Worm (Caenorhabditis elegans) whole organism, young adult: Measurements from ENCODE around the gene Y54G11A.2.

Source experiments
- B0035.1 ChIP-seq: sonication (generic microtip); optimal IDR thresholded peaks from 2 replicates; lab custom pipeline; 2016; ENCODE audit warnings: missing genetic modification characterization, mild to moderate bottlenecking, missing compliant biosample characterization, missing genotype, missing genetic modification reagents
- B0261.1 ChIP-seq: sonication (generic microtip); optimal IDR thresholded peaks from 2 replicates; lab custom pipeline; 2016; ENCODE audit warnings: mild to moderate bottlenecking, missing genetic modification characterization, moderate library complexity, missing compliant biosample characterization
- F57A8.1 ChIP-seq: fragments of 200-800 bp; sonication (Bioruptor generic); optimal IDR thresholded peaks from 2 replicates; lab custom pipeline; 2018; ENCODE audit warnings: mild to moderate bottlenecking, missing genetic modification characterization, moderate library complexity, missing compliant biosample characterization
- F57C9.4 ChIP-seq: sonication (generic microtip); optimal IDR thresholded peaks from 2 replicates; lab custom pipeline; 2017; ENCODE audit warnings: mild to moderate bottlenecking, missing genetic modification characterization, missing compliant biosample characterization
- Y53F4B.3 ChIP-seq: fragments of 200-800 bp; sonication (Bioruptor generic); IDR thresholded peaks from 2 replicates; pipeline ENCODE4 v1.3.6; 2022; ENCODE audit warnings: missing genetic modification reagents, missing genetic modification characterization, missing compliant biosample characterization
- Y67H2A.10 ChIP-seq: fragments of 200-800 bp; sonication (Bioruptor generic); conservative IDR thresholded peaks from 2 replicates; pipeline ENCODE4 v1.3.6; 2022; ENCODE audit warnings: missing genetic modification reagents, missing genetic modification characterization, missing compliant biosample characterization
- Y79H2A.3 ChIP-seq: fragments of 200-800 bp; sonication (Bioruptor generic); conservative IDR thresholded peaks from 2 replicates; pipeline ENCODE4 v1.3.6; 2022; ENCODE audit warnings: missing genetic modification reagents, missing genetic modification characterization, missing compliant biosample characterization
- Y95B8A.8 ChIP-seq: fragments of 200-800 bp; sonication (Bioruptor generic); IDR thresholded peaks from 2 replicates; pipeline ENCODE4 v1.3.6; 2022; ENCODE audit warnings: missing genetic modification reagents, missing genetic modification characterization, missing compliant biosample characterization
- ZK185.1 ChIP-seq: sonication (generic microtip); optimal IDR thresholded peaks from 2 replicates; lab custom pipeline; 2016; ENCODE audit warnings: mild to moderate bottlenecking, missing genetic modification characterization, missing compliant biosample characterization; ENCODE audit not compliant: poor library complexity, severe bottlenecking
- akir-1 ChIP-seq: fragments of 200-800 bp; sonication (Bioruptor generic); optimal IDR thresholded peaks from 2 replicates; lab custom pipeline; 2018; ENCODE audit warnings: mild to moderate bottlenecking, missing genetic modification characterization, moderate library complexity, missing compliant biosample characterization
- atf-7 ChIP-seq: sonication (generic microtip); optimal IDR thresholded peaks from 2 replicates; lab custom pipeline; 2017; ENCODE audit warnings: mild to moderate bottlenecking, missing genetic modification characterization, missing compliant biosample characterization
- athp-1 ChIP-seq: sonication (generic microtip); optimal IDR thresholded peaks from 2 replicates; lab custom pipeline; 2017; ENCODE audit warnings: mild to moderate bottlenecking, missing genetic modification characterization, missing compliant biosample characterization
- attf-3 ChIP-seq: fragments of 200-800 bp; sonication (Bioruptor generic); conservative IDR thresholded peaks from 2 replicates; pipeline ENCODE4 v1.3.6; 2022; ENCODE audit warnings: missing genetic modification reagents, missing genetic modification characterization, missing compliant biosample characterization
- cebp-1 ChIP-seq, 2 experiments: fragments of 200-800 bp in 1 of 2; sonication (Bioruptor generic) in 1 of 2; sonication (generic microtip) in 1 of 2; IDR thresholded peaks in 1 of 2; optimal IDR thresholded peaks in 1 of 2; 2 replicates each; pipeline versions ENCODE4 v1.3.6 to Lab custom; 2017 to 2022; ENCODE audit warnings: missing compliant biosample characterization in 2 of 2, missing genetic modification characterization in 2 of 2, mild to moderate bottlenecking in 1 of 2, missing genetic modification reagents in 1 of 2, moderate library complexity in 1 of 2
- ceh-100 ChIP-seq: fragments of 200-800 bp; sonication (Bioruptor generic); IDR thresholded peaks from 2 replicates; pipeline ENCODE4 v1.3.6; 2022; ENCODE audit warnings: missing genetic modification reagents, missing genetic modification characterization, missing compliant biosample characterization
- chd-7 ChIP-seq: sonication (generic microtip); optimal IDR thresholded peaks from 2 replicates; lab custom pipeline; 2016; ENCODE audit warnings: mild to moderate bottlenecking, missing genetic modification characterization, moderate library complexity, missing compliant biosample characterization
- dox-1 ChIP-seq: fragments of 200-800 bp; sonication (Bioruptor generic); IDR thresholded peaks from 2 replicates; pipeline ENCODE4 v1.3.6; 2022; ENCODE audit warnings: missing genetic modification reagents, missing genetic modification characterization, missing compliant biosample characterization
- egrh-3 ChIP-seq: fragments of 200-800 bp; sonication (Bioruptor generic); IDR thresholded peaks from 2 replicates; pipeline ENCODE4 v1.3.6; 2022; ENCODE audit warnings: missing genetic modification reagents, missing genetic modification characterization, missing compliant biosample characterization
- ekl-4 ChIP-seq: fragments of 200-800 bp; sonication (Bioruptor generic); IDR thresholded peaks from 2 replicates; pipeline ENCODE4 v1.3.6; 2022; ENCODE audit warnings: missing genetic modification reagents, missing genetic modification characterization, missing compliant biosample characterization
- ets-4 ChIP-seq: fragments of 200-800 bp; sonication (Bioruptor generic); optimal IDR thresholded peaks from 2 replicates; lab custom pipeline; 2018; ENCODE audit warnings: mild to moderate bottlenecking, missing genetic modification characterization, missing compliant biosample characterization
- hlh-26 ChIP-seq: fragments of 200-800 bp; sonication (Bioruptor generic); conservative IDR thresholded peaks from 2 replicates; pipeline ENCODE4 v1.3.6; 2022; ENCODE audit warnings: missing genetic modification reagents, missing genetic modification characterization, missing compliant biosample characterization
- hmg-1.2 ChIP-seq: fragments of 200-800 bp; sonication (Bioruptor generic); IDR thresholded peaks from 2 replicates; pipeline ENCODE4 v1.3.6; 2022; ENCODE audit warnings: missing genetic modification reagents, missing genetic modification characterization, missing compliant biosample characterization
- hmg-20 ChIP-seq: fragments of 200-800 bp; sonication (Bioruptor generic); IDR thresholded peaks from 2 replicates; pipeline ENCODE4 v1.3.6; 2022; ENCODE audit warnings: missing genetic modification reagents, missing genetic modification characterization, missing compliant biosample characterization
- lag-1 ChIP-seq: fragments of 200-800 bp; sonication (Bioruptor generic); IDR thresholded peaks from 2 replicates; pipeline ENCODE4 v1.3.6; 2022; ENCODE audit warnings: missing genetic modification reagents, missing genetic modification characterization, missing compliant biosample characterization
- let-526 ChIP-seq: fragments of 200-800 bp; sonication (Bioruptor generic); IDR thresholded peaks from 2 replicates; pipeline ENCODE4 v1.3.6; 2022; ENCODE audit warnings: missing genetic modification reagents, missing genetic modification characterization, missing compliant biosample characterization
- let-607 ChIP-seq, 2 experiments: fragments of 200-800 bp in 1 of 2; sonication (Bioruptor generic) in 1 of 2; sonication (generic microtip) in 1 of 2; optimal IDR thresholded peaks; 2 replicates each; lab custom pipeline; 2016 to 2018; ENCODE audit warnings: mild to moderate bottlenecking in 2 of 2, missing compliant biosample characterization in 2 of 2, missing genetic modification characterization in 2 of 2, moderate library complexity in 2 of 2, missing genotype in 1 of 2
- lin-26 ChIP-seq: fragments of 200-800 bp; sonication (Bioruptor generic); IDR thresholded peaks from 2 replicates; pipeline ENCODE4 v1.3.6; 2022; ENCODE audit warnings: missing genetic modification reagents, missing genetic modification characterization, missing compliant biosample characterization
- lin-35 ChIP-seq, 3 experiments: fragments of 150-350 bp in 2 of 3; sonication (generic microtip) in 1 of 3; optimal IDR thresholded peaks; 2 replicates each; lab custom pipeline; 2014 to 2018; ENCODE audit warnings: missing biosample characterization in 3 of 3, missing genetic modification characterization in 3 of 3, missing genetic modification reagents in 3 of 3
- lin-54 ChIP-seq: fragments of 200-800 bp; sonication (Bioruptor generic); optimal IDR thresholded peaks from 2 replicates; lab custom pipeline; 2018; ENCODE audit warnings: mild to moderate bottlenecking, missing genetic modification characterization, missing compliant biosample characterization
- lir-1 ChIP-seq: fragments of 200-800 bp; sonication (Bioruptor generic); conservative IDR thresholded peaks from 2 replicates; pipeline ENCODE4 v1.3.6; 2022; ENCODE audit warnings: missing genetic modification reagents, missing genetic modification characterization, missing compliant biosample characterization
- madf-3 ChIP-seq: fragments of 200-800 bp; sonication (Bioruptor generic); IDR thresholded peaks from 2 replicates; pipeline ENCODE4 v1.3.6; 2022; ENCODE audit warnings: missing genetic modification reagents, missing genetic modification characterization, missing compliant biosample characterization
- madf-8 ChIP-seq: fragments of 200-800 bp; sonication (Bioruptor generic); conservative IDR thresholded peaks from 2 replicates; pipeline ENCODE4 v1.3.6; 2022; ENCODE audit warnings: missing genetic modification reagents, missing genetic modification characterization, missing compliant biosample characterization
- mel-28 ChIP-seq: sonication (generic microtip); optimal IDR thresholded peaks from 2 replicates; lab custom pipeline; 2016; ENCODE audit warnings: borderline replicate concordance, mild to moderate bottlenecking, missing genetic modification characterization, missing compliant biosample characterization
- nfya-2 ChIP-seq: fragments of 200-800 bp; sonication (Bioruptor generic); IDR thresholded peaks from 2 replicates; pipeline ENCODE4 v1.3.6; 2022; ENCODE audit warnings: missing genetic modification reagents, missing genetic modification characterization, missing compliant biosample characterization
- nhr-120 ChIP-seq: fragments of 200-800 bp; sonication (Bioruptor generic); IDR thresholded peaks from 2 replicates; pipeline ENCODE4 v1.3.6; 2022; ENCODE audit warnings: missing genetic modification characterization, missing compliant biosample characterization
- nhr-90 ChIP-seq: sonication (generic microtip); optimal IDR thresholded peaks from 2 replicates; lab custom pipeline; 2016; ENCODE audit warnings: missing genotype, mild to moderate bottlenecking, missing genetic modification characterization, missing compliant biosample characterization
- pbrm-1 ChIP-seq: fragments of 200-800 bp; sonication (Bioruptor generic); IDR thresholded peaks from 2 replicates; pipeline ENCODE4 v1.3.6; 2022; ENCODE audit warnings: missing genetic modification reagents, missing genetic modification characterization, missing compliant biosample characterization
- rec-8 ChIP-seq, 2 experiments: sonication (generic microtip); optimal IDR thresholded peaks; 2 replicates each; lab custom pipeline; 2016; ENCODE audit warnings: mild to moderate bottlenecking in 2 of 2, missing genetic modification characterization in 2 of 2, missing genetic modification reagents in 2 of 2, missing genotype in 2 of 2, missing biosample characterization in 1 of 2, missing compliant biosample characterization in 1 of 2, moderate library complexity in 1 of 2
- repo-1 ChIP-seq: sonication (generic microtip); optimal IDR thresholded peaks from 2 replicates; lab custom pipeline; 2017; ENCODE audit warnings: mild to moderate bottlenecking, missing genetic modification characterization, missing compliant biosample characterization
- sea-2 ChIP-seq: fragments of 200-800 bp; sonication (Bioruptor generic); IDR thresholded peaks from 2 replicates; pipeline ENCODE4 v1.3.6; 2022; ENCODE audit warnings: missing genetic modification characterization, missing compliant biosample characterization
- unc-62 ChIP-seq: fragments of 150-350 bp; optimal IDR thresholded peaks from 2 replicates; lab custom pipeline; 2014; ENCODE audit warnings: missing biosample characterization, missing genetic modification reagents, missing genetic modification characterization
- ztf-18 ChIP-seq: sonication (generic microtip); optimal IDR thresholded peaks from 2 replicates; lab custom pipeline; 2016; ENCODE audit warnings: missing genotype, mild to moderate bottlenecking, missing genetic modification characterization, missing compliant biosample characterization

The Y54G11A.2 gene

DNA sequence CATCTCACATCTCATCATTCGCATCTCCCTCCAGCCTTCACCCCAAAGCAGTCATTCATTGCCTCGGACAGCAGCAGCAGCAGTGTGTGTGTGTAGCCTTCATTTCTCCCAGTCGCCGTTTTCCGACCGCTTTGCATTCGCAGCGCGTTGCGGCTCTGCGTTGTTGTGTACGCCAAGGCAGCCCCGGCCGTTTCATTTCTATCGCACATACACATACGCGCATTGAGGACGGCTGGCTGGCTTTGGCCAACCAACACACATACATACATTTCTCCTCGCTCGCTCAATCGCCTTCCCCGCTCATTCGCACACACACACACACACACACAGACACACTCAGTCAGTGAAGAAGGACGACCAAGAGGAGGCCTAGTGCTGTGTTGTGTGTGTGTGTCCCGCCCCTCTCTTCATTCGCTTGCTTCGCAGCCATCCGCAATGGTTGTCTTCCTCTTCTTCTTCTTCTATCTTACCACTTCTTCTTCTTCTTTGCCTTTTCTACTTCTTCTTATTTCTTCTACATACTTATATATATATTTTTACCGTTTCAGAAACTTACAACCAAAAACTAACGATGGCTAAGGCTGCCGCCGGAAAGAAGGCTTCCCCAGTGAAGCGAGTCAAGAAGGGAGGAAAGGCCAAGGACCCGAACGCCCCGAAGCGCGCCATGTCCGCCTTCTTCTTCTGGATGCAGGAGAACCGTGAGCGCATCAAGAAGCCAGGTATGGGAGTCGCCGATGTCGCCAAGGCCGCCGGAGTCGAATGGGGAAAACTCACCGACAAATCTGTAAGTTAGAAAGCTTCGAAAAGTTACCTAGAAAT lies 1.8 kb upstream of the Y54G11A.2 start, which contains the start of gene hmg-1.1 (continued):
- TF ChIP-seq madf-8, result no peak
- TF ChIP-seq repo-1 (tag; lab: Kevin White, UChicago), result peak; percentile 17
- TF ChIP-seq lag-1 (GFP tag; lab: Robert Waterston, UW), result 0 out of 2 replicates have a peak, but pooled peaks have one; percentile 36
- TF ChIP-seq let-607 (tag; optimal IDR thresholded peaks at IDR 0.05; lab: Kevin White, UChicago), result peak; percentile 80 to 95
- peak; percentile 52 for TF ChIP-seq nhr-90 (tag; lab: Kevin White, UChicago)
- TF ChIP-seq ekl-4, result 0 out of 2 replicates have a peak, but pooled peaks have one; percentile 54
- no peak for TF ChIP-seq Y53F4B.3 (GFP tag; lab: Robert Waterston, UW)
- peak; percentile 41 for TF ChIP-seq ZK185.1
- peak; percentile 57; the same call in 1 of the 2 replicates for TF ChIP-seq hmg-1.2 (GFP tag; lab: Robert Waterston, UW)
- no peak for TF ChIP-seq mel-28 (tag; lab: Kevin White, UChicago)
- peak; percentile 75 for TF ChIP-seq lin-54
- peak; percentile 88 for TF ChIP-seq dox-1 (GFP tag; lab: Robert Waterston, UW)
- TF ChIP-seq Y67H2A.10 (GFP tag; lab: Robert Waterston, UW), result no peak
- TF ChIP-seq cebp-1 (GFP tag; IDR thresholded peaks at IDR 0.05; lab: Robert Waterston, UW), result no peak
- peak; percentile 82 for TF ChIP-seq cebp-1 (tag; optimal IDR thresholded peaks at IDR 0.05; lab: Kevin White, UChicago)
- no peak for TF ChIP-seq B0035.1
- TF ChIP-seq chd-7 (tag; lab: Kevin White, UChicago), result peak; percentile 70
- peak; percentile 14; the same call in 1 of the 2 replicates for TF ChIP-seq pbrm-1
- TF ChIP-seq akir-1 (GFP tag; lab: Kevin White, UChicago), result peak; percentile 35
- TF ChIP-seq rec-8 (tag; optimal IDR thresholded peaks at IDR 0.05; lab: Kevin White, UChicago), result no peak
- TF ChIP-seq hmg-20 (GFP tag; lab: Robert Waterston, UW), result no peak
- TF ChIP-seq ztf-18 (tag; lab: Kevin White, UChicago), result peak; percentile 82
- TF ChIP-seq Y95B8A.8 (GFP tag; lab: Robert Waterston, UW), result 0 out of 2 replicates have a peak, but pooled peaks have one; percentile 38

DNA sequence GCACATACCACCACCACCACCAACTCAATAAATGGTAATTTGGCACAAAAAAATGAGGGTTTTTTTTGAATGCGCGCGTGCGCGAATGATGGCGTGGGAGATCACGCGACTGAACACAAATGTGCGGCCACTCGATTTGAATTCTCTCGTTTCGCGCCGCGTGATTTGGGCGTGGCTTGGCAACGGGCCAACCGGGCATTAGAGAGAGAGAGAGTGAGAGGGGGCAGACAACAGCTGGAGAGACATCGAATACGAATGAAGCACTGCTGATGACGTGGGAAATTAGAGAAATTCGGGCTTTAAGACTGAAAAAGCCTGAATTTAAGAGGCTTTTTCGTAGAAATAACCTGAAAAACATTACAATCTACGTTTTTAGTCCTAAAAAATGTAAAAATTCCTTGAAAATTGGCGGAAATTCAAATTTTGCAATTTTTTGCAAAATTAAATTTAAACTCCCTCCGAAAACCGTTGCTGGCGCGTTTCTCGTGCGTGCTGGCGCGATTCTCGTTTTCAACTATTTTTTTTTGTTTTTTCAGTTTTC lies 687 bp upstream of the Y54G11A.2 start:
- TF ChIP-seq nhr-120 (GFP tag; lab: Robert Waterston, UW) (no peak), lin-26 (GFP tag; lab: Robert Waterston, UW) (peak; percentile 86), athp-1 (tag; lab: Kevin White, UChicago) (peak; percentile 85), ZK185.1 (peak; percentile 78), lir-1 (GFP tag; lab: Robert Waterston, UW) (peak; percentile 82), let-526 (GFP tag; lab: Robert Waterston, UW) (0 out of 2 replicates have a peak, but pooled peaks have one; percentile 73), unc-62 (GFP tag; lab: Kevin White, UChicago) (no peak), ceh-100 (peak; percentile 78), F57C9.4 (peak; percentile 85), attf-3 (peak; percentile 65), B0035.1 (peak; percentile 85), rec-8 (tag; optimal IDR thresholded peaks at IDR 0.05; lab: Kevin White, UChicago) (peak in 1 of 2 experiments; percentile 40), Y79H2A.3 (peak; percentile 92), atf-7 (tag; lab: Kevin White, UChicago) (peak; percentile 96), lin-35 (GFP tag; optimal IDR thresholded peaks at IDR 0.05; lab: Kevin White, UChicago) (peak; percentile 32 to 93 (median 87)), sea-2 (GFP tag; lab: Robert Waterston, UW) (0 out of 2 replicates have a peak, but pooled peaks have one; percentile 67), let-607 (tag; optimal IDR thresholded peaks at IDR 0.05; lab: Kevin White, UChicago) (peak; percentile 83 to 89), egrh-3 (GFP tag; lab: Robert Waterston, UW) (peak; percentile 61), ets-4 (GFP tag; lab: Kevin White, UChicago) (peak; percentile 97), nfya-2 (GFP tag; lab: Robert Waterston, UW) (0 out of 2 replicates have a peak, but pooled peaks have one; percentile 69), madf-3 (peak; percentile 94), ztf-18 (tag; lab: Kevin White, UChicago) (peak; percentile 96), hlh-26 (GFP tag; lab: Robert Waterston, UW) (no peak), F57A8.1 (GFP tag; lab: Kevin White, UChicago) (no peak), B0261.1 (tag; lab: Kevin White, UChicago) (peak; percentile 31), mel-28 (tag; lab: Kevin White, UChicago) (peak; percentile 84)
